Fruit fly (Drosophila melanogaster) whole organism, adult: ENCODE results near the gene CG7728.

Experiments used
- Crg-1 ChIP-seq: fragments of 200-800 bp; sonication (Bioruptor generic); optimal IDR thresholded peaks from 2 replicates; lab custom pipeline; 2016; ENCODE audit warnings: missing biosample characterization, missing genetic modification characterization
- Hr96 ChIP-seq: fragments of 200-800 bp; sonication (Bioruptor generic); optimal IDR thresholded peaks from 2 replicates; lab custom pipeline; 2016; ENCODE audit warnings: missing biosample characterization, missing genetic modification characterization
- bab1 ChIP-seq: fragments of 200-800 bp; sonication (Bioruptor generic); optimal IDR thresholded peaks from 3 replicates; lab custom pipeline; 2019; ENCODE audit warnings: missing biosample characterization, mild to moderate bottlenecking, missing genetic modification characterization, moderate library complexity
- cic ChIP-seq: fragments of 200-800 bp; sonication (Bioruptor generic); optimal IDR thresholded peaks from 2 replicates; lab custom pipeline; 2017; ENCODE audit warnings: missing biosample characterization, mild to moderate bottlenecking, missing genetic modification characterization, moderate library complexity
- cnc ChIP-seq, 2 experiments: fragments of >200 bp; optimal IDR thresholded peaks; 2 replicates each; lab custom pipeline; 2017
- ovo ChIP-seq: fragments of 200-800 bp; sonication (Bioruptor generic); optimal IDR thresholded peaks from 2 replicates; lab custom pipeline; 2016; ENCODE audit warnings: missing biosample characterization, missing genetic modification characterization

DNA sequence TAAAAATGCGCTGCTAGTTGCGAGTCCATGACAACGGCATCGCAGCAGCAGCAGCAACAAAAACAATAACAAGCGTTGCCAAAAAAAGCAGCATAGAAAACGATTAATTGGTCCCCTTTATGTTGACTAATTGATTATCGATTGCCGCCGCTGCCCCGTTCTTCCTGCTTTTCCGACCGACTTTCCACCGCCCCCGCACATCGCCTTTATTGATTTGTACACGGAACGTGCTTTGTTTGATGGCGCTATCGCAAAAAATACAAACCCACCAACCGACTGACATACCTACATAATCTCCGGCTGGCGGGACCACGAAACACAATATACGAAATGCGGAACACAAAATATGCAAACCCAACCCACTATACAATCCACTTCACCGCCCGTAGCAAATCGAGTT, 35.1 kb downstream of the CG7728 start:
- TF ChIP-seq bab1 (GFP tag; lab: Kevin White, UChicago), result no peak
- no peak for TF ChIP-seq Crg-1 (GFP tag; lab: Kevin White, UChicago)
- TF ChIP-seq ovo (GFP tag; lab: Kevin White, UChicago), result no peak
- no peak for TF ChIP-seq cnc (optimal IDR thresholded peaks at IDR 0.05; lab: Kevin White, UChicago)
- no peak for TF ChIP-seq Hr96 (GFP tag; lab: Kevin White, UChicago)
- TF ChIP-seq cic (GFP tag; lab: Kevin White, UChicago), result peak; percentile 14
